Worm (Caenorhabditis elegans) whole organism, mixed stage, embryonic: ENCODE data around the gene F23B12.1.

Source experiments
- M03D4.4 ChIP-seq: sonication (generic microtip); optimal IDR thresholded peaks from 2 replicates; lab custom pipeline; 2017; ENCODE audit warnings: mild to moderate bottlenecking, missing genetic modification characterization, missing compliant biosample characterization
- bed-3 ChIP-seq: fragments of 200-800 bp; sonication (Bioruptor generic); optimal IDR thresholded peaks from 3 replicates; lab custom pipeline; 2018; ENCODE audit warnings: mild to moderate bottlenecking, missing genetic modification characterization, moderate library complexity, missing compliant biosample characterization
- ceh-43 ChIP-seq: fragments of 200-800 bp; sonication (Bioruptor generic); optimal IDR thresholded peaks from 2 replicates; lab custom pipeline; 2018; ENCODE audit warnings: mild to moderate bottlenecking, missing genetic modification characterization, moderate library complexity, missing compliant biosample characterization
- ceh-83 ChIP-seq: fragments of 200-800 bp; sonication (Bioruptor generic); optimal IDR thresholded peaks from 2 replicates; lab custom pipeline; 2018; ENCODE audit warnings: mild to moderate bottlenecking, missing genetic modification characterization, missing compliant biosample characterization
- ces-1 ChIP-seq: fragments of 150-350 bp; optimal IDR thresholded peaks from 2 replicates; lab custom pipeline; 2014; ENCODE audit warnings: missing biosample characterization, missing genetic modification reagents, missing genetic modification characterization
- cnd-1 ChIP-seq: fragments of 200-800 bp; sonication (Bioruptor generic); optimal IDR thresholded peaks from 2 replicates; lab custom pipeline; 2018; ENCODE audit warnings: mild to moderate bottlenecking, missing genetic modification characterization, missing compliant biosample characterization
- drap-1 ChIP-seq: fragments of 200-800 bp; sonication (Bioruptor generic); optimal IDR thresholded peaks from 3 replicates; lab custom pipeline; 2018; ENCODE audit warnings: mild to moderate bottlenecking, missing genetic modification characterization, missing compliant biosample characterization
- elt-1 ChIP-seq: sonication (generic microtip); optimal IDR thresholded peaks from 2 replicates; lab custom pipeline; 2017; ENCODE audit warnings: missing genetic modification characterization, mild to moderate bottlenecking, missing compliant biosample characterization, antibody characterized with exemption, moderate library complexity, borderline replicate concordance; ENCODE audit not compliant: insufficient read depth
- elt-3 ChIP-seq: fragments of 150-350 bp; optimal IDR thresholded peaks from 2 replicates; lab custom pipeline; 2014; ENCODE audit warnings: missing biosample characterization, missing genetic modification characterization
- flh-1 ChIP-seq: fragments of 200-800 bp; sonication (Bioruptor generic); optimal IDR thresholded peaks from 2 replicates; lab custom pipeline; 2018; ENCODE audit warnings: mild to moderate bottlenecking, missing genetic modification characterization, moderate library complexity, missing compliant biosample characterization
- ham-2 ChIP-seq: fragments of 200-800 bp; sonication (Bioruptor generic); optimal IDR thresholded peaks from 2 replicates; lab custom pipeline; 2018; ENCODE audit warnings: mild to moderate bottlenecking, missing genetic modification characterization, missing compliant biosample characterization
- hlh-1 ChIP-seq: fragments of 150-350 bp; optimal IDR thresholded peaks from 2 replicates; lab custom pipeline; 2014; ENCODE audit warnings: missing biosample characterization, missing genetic modification reagents, missing genetic modification characterization
- lin-13 ChIP-seq: fragments of 150-350 bp; optimal IDR thresholded peaks from 2 replicates; lab custom pipeline; 2014; ENCODE audit warnings: missing biosample characterization, missing genetic modification characterization
- lin-32 ChIP-seq: fragments of 200-800 bp; sonication (Bioruptor generic); optimal IDR thresholded peaks from 2 replicates; lab custom pipeline; 2018; ENCODE audit warnings: mild to moderate bottlenecking, missing genetic modification characterization, missing compliant biosample characterization
- lsy-2 ChIP-seq: fragments of 150-350 bp; optimal IDR thresholded peaks from 2 replicates; lab custom pipeline; 2014; ENCODE audit warnings: missing biosample characterization, missing genetic modification characterization
- mab-5 ChIP-seq: fragments of 150-350 bp; optimal IDR thresholded peaks from 2 replicates; lab custom pipeline; 2014; ENCODE audit warnings: missing biosample characterization, missing genetic modification characterization
- mep-1 ChIP-seq: fragments of 150-350 bp; optimal IDR thresholded peaks from 2 replicates; lab custom pipeline; 2017; ENCODE audit warnings: missing biosample characterization, missing genetic modification reagents, missing genetic modification characterization, inconsistent platforms
- nhr-12 ChIP-seq: fragments of 150-350 bp; optimal IDR thresholded peaks from 2 replicates; lab custom pipeline; 2014; ENCODE audit warnings: missing biosample characterization, missing genetic modification characterization
- nhr-2 ChIP-seq: fragments of 150-350 bp; optimal IDR thresholded peaks from 2 replicates; lab custom pipeline; 2014; ENCODE audit warnings: missing biosample characterization, missing genetic modification characterization
- nhr-237 ChIP-seq: fragments of 150-350 bp; optimal IDR thresholded peaks from 2 replicates; lab custom pipeline; 2014; ENCODE audit warnings: missing biosample characterization, missing genetic modification characterization
- nhr-28 ChIP-seq: fragments of 150-350 bp; optimal IDR thresholded peaks from 2 replicates; lab custom pipeline; 2014; ENCODE audit warnings: missing biosample characterization, missing genetic modification characterization
- nhr-76 ChIP-seq: sonication (generic microtip); optimal IDR thresholded peaks from 2 replicates; lab custom pipeline; 2017; ENCODE audit warnings: missing biosample characterization, missing genetic modification characterization
- pha-4 ChIP-seq: fragments of 150-350 bp; optimal IDR thresholded peaks from 2 replicates; lab custom pipeline; 2018; ENCODE audit warnings: missing biosample characterization, missing genetic modification reagents, missing genetic modification characterization
- sem-2 ChIP-seq: fragments of 200-800 bp; sonication (Bioruptor generic); optimal IDR thresholded peaks from 2 replicates; lab custom pipeline; 2018; ENCODE audit warnings: mild to moderate bottlenecking, missing genetic modification characterization, missing compliant biosample characterization
- snpc-4 ChIP-seq: fragments of 150-350 bp; optimal IDR thresholded peaks from 2 replicates; lab custom pipeline; 2014; ENCODE audit warnings: missing biosample characterization, missing genetic modification characterization
- sptf-1 ChIP-seq: sonication (generic microtip); optimal IDR thresholded peaks from 2 replicates; lab custom pipeline; 2017; ENCODE audit warnings: mild to moderate bottlenecking, missing genetic modification characterization, moderate library complexity, missing compliant biosample characterization
- tbx-8 ChIP-seq: fragments of 200-800 bp; sonication (Bioruptor generic); optimal IDR thresholded peaks from 2 replicates; lab custom pipeline; 2018; ENCODE audit warnings: mild to moderate bottlenecking, missing genetic modification characterization, moderate library complexity, missing compliant biosample characterization
- unc-120 ChIP-seq: sonication (generic microtip); optimal IDR thresholded peaks from 2 replicates; lab custom pipeline; 2017; ENCODE audit warnings: missing genetic modification characterization, missing compliant biosample characterization; ENCODE audit not compliant: poor library complexity, severe bottlenecking
- unc-62 ChIP-seq: fragments of 150-350 bp; optimal IDR thresholded peaks from 2 replicates; lab custom pipeline; 2014; ENCODE audit warnings: missing biosample characterization, missing genetic modification reagents, missing genetic modification characterization
- zip-8 ChIP-seq: fragments of 150-350 bp; optimal IDR thresholded peaks from 2 replicates; lab custom pipeline; 2014; ENCODE audit warnings: missing biosample characterization, missing genetic modification characterization
- ztf-11 ChIP-seq: fragments of 150-350 bp; optimal IDR thresholded peaks from 2 replicates; lab custom pipeline; 2014; ENCODE audit warnings: missing biosample characterization, missing genetic modification characterization

The F23B12.1 gene

DNA sequence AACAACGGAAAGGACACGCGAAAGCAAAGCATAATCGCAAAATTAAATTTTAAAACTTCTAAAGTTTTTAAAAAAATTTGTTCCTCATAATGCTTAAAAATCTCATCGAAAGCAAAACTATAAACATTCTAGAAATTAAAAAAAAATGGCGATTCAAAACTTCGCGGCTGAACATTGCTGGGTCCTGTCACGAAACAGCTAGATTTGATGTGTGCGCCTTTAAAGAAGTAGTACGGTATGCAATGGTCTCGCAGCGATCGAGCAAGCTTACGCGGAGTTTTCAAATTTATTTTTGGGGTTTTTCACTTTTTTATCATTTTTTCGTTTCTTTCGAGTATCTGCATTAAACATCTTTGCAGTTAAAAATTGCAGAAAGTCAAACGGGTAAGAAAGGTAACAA, 28.1 kb downstream of the F23B12.1 start, which contains the start of gene coh-3:
Gene coh-3 (plus strand): TSS at position 353 of the 400 bp plus-strand sequence.
- no peak for TF ChIP-seq lin-32 (GFP tag; lab: Kevin White, UChicago)
- TF ChIP-seq lin-13: no peak
- TF ChIP-seq mab-5 (tag; lab: Kevin White, UChicago): no peak
- TF ChIP-seq mep-1 (tag; lab: Kevin White, UChicago): no peak
- no peak for TF ChIP-seq sptf-1
- no peak for TF ChIP-seq bed-3
- no peak for TF ChIP-seq M03D4.4 (tag; lab: Kevin White, UChicago)
- no peak for TF ChIP-seq nhr-237 (tag; lab: Kevin White, UChicago)
- TF ChIP-seq drap-1: no peak
- no peak for TF ChIP-seq lsy-2 (tag; lab: Kevin White, UChicago)
- no peak for TF ChIP-seq nhr-12 (tag; lab: Kevin White, UChicago)
- no peak for TF ChIP-seq ceh-83 (GFP tag; lab: Kevin White, UChicago)
- TF ChIP-seq elt-1 (tag; lab: Kevin White, UChicago): no peak
- TF ChIP-seq snpc-4 (tag; lab: Kevin White, UChicago): no peak
- no peak for TF ChIP-seq elt-3 (tag; lab: Kevin White, UChicago)
- TF ChIP-seq hlh-1 (tag; lab: Kevin White, UChicago): no peak
- TF ChIP-seq unc-120 (tag; lab: Kevin White, UChicago): no peak
- no peak for TF ChIP-seq unc-62
- TF ChIP-seq ces-1 (GFP tag; lab: Kevin White, UChicago): no peak

DNA sequence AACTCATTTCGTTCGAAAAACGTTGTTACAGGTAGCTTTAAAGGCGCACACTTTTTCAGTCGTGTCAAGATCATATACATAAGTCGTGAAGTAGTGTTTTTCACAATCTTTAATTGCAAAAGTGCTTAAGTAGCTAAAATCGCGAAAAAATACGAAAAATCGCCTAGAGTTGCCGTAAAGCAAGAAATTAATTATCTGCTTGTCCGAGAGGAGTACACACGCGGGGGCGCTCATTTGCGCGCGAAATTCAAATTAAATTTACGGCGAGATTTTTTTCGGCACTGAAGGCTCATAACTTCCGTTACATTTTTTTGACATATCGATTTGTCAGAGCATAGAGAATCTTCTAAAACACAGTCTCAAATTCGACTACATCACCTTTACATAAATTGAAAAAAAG, 31.2 kb downstream of the F23B12.1 start:
- no peak for TF ChIP-seq sptf-1
- no peak for TF ChIP-seq nhr-12 (tag; lab: Kevin White, UChicago)
- TF ChIP-seq zip-8 (tag; lab: Kevin White, UChicago): no peak
- TF ChIP-seq cnd-1 (tag; lab: Kevin White, UChicago): no peak
- no peak for TF ChIP-seq tbx-8
- TF ChIP-seq elt-3 (tag; lab: Kevin White, UChicago): no peak
- TF ChIP-seq ztf-11 (tag; lab: Kevin White, UChicago): no peak
- TF ChIP-seq lsy-2 (tag; lab: Kevin White, UChicago): no peak
- no peak for TF ChIP-seq ceh-83 (GFP tag; lab: Kevin White, UChicago)
- TF ChIP-seq ceh-43 (GFP tag; lab: Kevin White, UChicago): no peak
- TF ChIP-seq mep-1 (tag; lab: Kevin White, UChicago): no peak
- no peak for TF ChIP-seq unc-120 (tag; lab: Kevin White, UChicago)
- no peak for TF ChIP-seq ces-1 (GFP tag; lab: Kevin White, UChicago)
- no peak for TF ChIP-seq nhr-2 (tag; lab: Kevin White, UChicago)

DNA sequence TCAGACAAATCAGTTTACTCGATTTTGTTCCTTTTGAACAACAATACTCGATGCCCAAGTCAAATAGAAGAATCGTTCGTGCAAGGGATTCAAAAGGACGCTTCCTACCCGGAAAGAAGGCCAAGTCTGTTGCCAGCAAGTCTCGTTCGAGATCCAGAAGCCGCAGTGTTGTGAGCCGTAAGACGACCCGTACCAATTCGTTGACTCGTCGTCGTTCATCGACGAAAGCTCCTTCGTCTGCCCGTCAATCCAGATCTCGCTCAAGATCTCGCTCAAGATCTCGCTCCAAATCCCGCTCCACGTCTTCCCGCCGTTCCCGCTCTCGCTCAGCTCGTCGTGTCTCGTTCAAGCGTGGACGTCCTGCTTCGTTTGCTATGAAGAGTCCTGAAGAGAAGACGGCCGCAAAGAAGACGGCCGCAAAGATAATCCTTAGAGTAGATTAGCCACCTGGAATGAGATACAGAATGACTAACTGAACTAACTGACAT, 31.7 kb downstream of the F23B12.1 start, which contains the start of gene F08H9.2:
Gene F08H9.2 (plus strand): TSS at position 51 of the 488 bp plus-strand sequence.
- TF ChIP-seq snpc-4 (tag; lab: Kevin White, UChicago) (no peak), mep-1 (tag; lab: Kevin White, UChicago) (no peak), lin-13 (no peak), lin-32 (GFP tag; lab: Kevin White, UChicago) (no peak), sem-2 (GFP tag; lab: Kevin White, UChicago) (no peak), ham-2 (GFP tag; lab: Kevin White, UChicago) (no peak), unc-62 (no peak), lsy-2 (tag; lab: Kevin White, UChicago) (no peak), elt-3 (tag; lab: Kevin White, UChicago) (no peak), pha-4 (tag; lab: Kevin White, UChicago) (no peak), ces-1 (GFP tag; lab: Kevin White, UChicago) (no peak), bed-3 (no peak), tbx-8 (no peak), drap-1 (no peak)
- TF ChIP-seq, all 35 proteins: peak for 0

DNA sequence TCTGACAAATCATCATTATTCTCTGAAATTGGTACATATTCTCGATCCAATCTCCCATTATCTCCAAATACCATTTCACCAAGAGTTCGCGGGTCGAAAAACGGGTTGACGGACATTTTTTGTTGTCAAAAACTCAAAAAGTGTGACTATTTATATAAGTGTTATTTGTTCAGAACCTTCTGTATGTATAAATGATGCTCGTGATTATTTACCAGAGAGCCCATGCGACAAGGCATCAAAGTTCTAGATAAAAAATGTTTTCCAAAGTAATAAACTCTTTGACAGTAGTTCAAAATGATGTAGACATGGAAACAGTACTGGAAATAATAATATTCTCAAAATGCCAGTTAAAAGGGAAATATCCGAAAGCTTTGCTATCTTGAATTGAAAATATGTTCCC, 33.7 kb downstream of the F23B12.1 start:
- TF ChIP-seq nhr-12 (tag; lab: Kevin White, UChicago) (no peak), ceh-43 (GFP tag; lab: Kevin White, UChicago) (no peak), sptf-1 (no peak), hlh-1 (tag; lab: Kevin White, UChicago) (no peak), unc-62 (no peak), nhr-237 (tag; lab: Kevin White, UChicago) (no peak), nhr-76 (tag; lab: Kevin White, UChicago) (no peak), unc-120 (tag; lab: Kevin White, UChicago) (no peak), lin-13 (no peak), bed-3 (no peak), nhr-28 (no peak), mep-1 (tag; lab: Kevin White, UChicago) (no peak), cnd-1 (tag; lab: Kevin White, UChicago) (no peak), pha-4 (tag; lab: Kevin White, UChicago) (no peak), flh-1 (no peak), ces-1 (GFP tag; lab: Kevin White, UChicago) (no peak)
- TF ChIP-seq, all 35 proteins: peak for 0
